Worm (Caenorhabditis elegans): ENCODE results near the gene C27H5.2.

Gene C27H5.2

ce11 chrII:7122661-7123418 is 32.5 kb upstream of the C27H5.2 start, which contains the start of gene F10E7.11:
Gene F10E7.11, minus strand, starts transcription at chrII:7122892.
- TF ChIP-seq ama-1 (optimal IDR thresholded peaks at IDR 0.05): no peak
- peak; percentile 11 for TF ChIP-seq nfya-1 (tag; optimal IDR thresholded peaks at IDR 0.05; ENCODE audit: insufficient read depth)
- no peak for TF ChIP-seq lin-39 (tag; optimal IDR thresholded peaks at IDR 0.05)
- no peak for TF ChIP-seq ZK546.5 (tag; optimal IDR thresholded peaks at IDR 0.05)
- TF ChIP-seq R02D3.7 (tag; optimal IDR thresholded peaks at IDR 0.05): no peak
- TF ChIP-seq pqm-1 (tag; optimal IDR thresholded peaks at IDR 0.05): no peak
- TF ChIP-seq elt-3 (tag; optimal IDR thresholded peaks at IDR 0.05): no peak
- TF ChIP-seq lin-15B (tag; optimal IDR thresholded peaks at IDR 0.05): peak; percentile 2

- TF ChIP-seq lin-15B (tag; optimal IDR thresholded peaks at IDR 0.05): no peak
- TF ChIP-seq ztf-11 (tag; optimal IDR thresholded peaks at IDR 0.05): no peak
- no peak for TF ChIP-seq ama-1 (optimal IDR thresholded peaks at IDR 0.05)
Measured at ce11 chrII:7126457-7126856, 28.9 kb upstream of the C27H5.2 start, which contains the start of gene F10E7.1. Gene F10E7.1, plus strand, starts transcription at chrII:7126757.

- TF ChIP-seq nhr-25 (tag; optimal IDR thresholded peaks at IDR 0.05): peak; percentile 14
- peak; percentile 36 for TF ChIP-seq lin-15B (tag; optimal IDR thresholded peaks at IDR 0.05)
- no peak for TF ChIP-seq egl-5 (tag; optimal IDR thresholded peaks at IDR 0.05)
- no peak for TF ChIP-seq ceh-28 (tag; optimal IDR thresholded peaks at IDR 0.05)
- no peak for TF ChIP-seq nhr-23 (tag; optimal IDR thresholded peaks at IDR 0.05)
- no peak for TF ChIP-seq ceh-9 (tag; optimal IDR thresholded peaks at IDR 0.05)
- TF ChIP-seq nfya-1 (tag; optimal IDR thresholded peaks at IDR 0.05; ENCODE audit: insufficient read depth): peak; percentile 83
Measured at ce11 chrII:7131871-7132693, 23.3 kb upstream of the C27H5.2 start, which contains the start of the genes T07F8.4 and gld-3. Gene T07F8.4, minus strand, starts transcription at chrII:7132032. Gene gld-3, plus strand, starts transcription at chrII:7132643.

- TF ChIP-seq hmg-11 (tag; optimal IDR thresholded peaks at IDR 0.05) (no peak), elt-2 (tag; optimal IDR thresholded peaks at IDR 0.05) (peak; percentile 82), pha-4 (tag; optimal IDR thresholded peaks at IDR 0.05) (peak; percentile 76), pqm-1 (tag; optimal IDR thresholded peaks at IDR 0.05) (peak; percentile 86), nhr-76 (tag; optimal IDR thresholded peaks at IDR 0.05) (no peak), fkh-10 (GFP tag; optimal IDR thresholded peaks at IDR 0.05) (no peak)
Measured at ce11 chrII:7139064-7139463, 16.3 kb upstream of the C27H5.2 start.

ce11 chrII:7144307-7144706 is 11.1 kb upstream of the C27H5.2 start, which contains the start of gene npr-31:
Gene npr-31, plus strand, starts transcription at chrII:7144607.
- no peak for TF ChIP-seq nhr-237 (tag; optimal IDR thresholded peaks at IDR 0.05)
- no peak for TF ChIP-seq tbx-2 (tag; optimal IDR thresholded peaks at IDR 0.05)
- TF ChIP-seq mml-1 (tag; optimal IDR thresholded peaks at IDR 0.05): no peak
- TF ChIP-seq nfya-1 (tag; optimal IDR thresholded peaks at IDR 0.05; ENCODE audit: insufficient read depth): no peak
- no peak for TF ChIP-seq fkh-2 (tag; optimal IDR thresholded peaks at IDR 0.05)
- TF ChIP-seq lin-39 (tag; optimal IDR thresholded peaks at IDR 0.05): no peak
- no peak for TF ChIP-seq nhr-12 (tag; optimal IDR thresholded peaks at IDR 0.05)

- TF ChIP-seq R02D3.7 (tag; optimal IDR thresholded peaks at IDR 0.05): no peak
- TF ChIP-seq lin-39 (tag; optimal IDR thresholded peaks at IDR 0.05): no peak
- TF ChIP-seq elt-3 (tag; optimal IDR thresholded peaks at IDR 0.05): no peak
- no peak for TF ChIP-seq nhr-77 (tag; optimal IDR thresholded peaks at IDR 0.05)
- no peak for TF ChIP-seq nhr-25 (tag; optimal IDR thresholded peaks at IDR 0.05)
Measured at ce11 chrII:7146240-7146639, 9.1 kb upstream of the C27H5.2 start.

- TF ChIP-seq elt-2 (tag; optimal IDR thresholded peaks at IDR 0.05): peak; percentile 10
- peak; percentile 34 for TF ChIP-seq pha-4 (tag; optimal IDR thresholded peaks at IDR 0.05)
- TF ChIP-seq fkh-2 (tag; optimal IDR thresholded peaks at IDR 0.05): no peak
- peak; percentile 13 for TF ChIP-seq lin-15B (tag; optimal IDR thresholded peaks at IDR 0.05)
Measured at ce11 chrII:7147550-7147949, 7.8 kb upstream of the C27H5.2 start.
